Worm (Caenorhabditis elegans) whole organism, mixed stage, embryonic: ENCODE measurements around the gene ZK666.4.

Source experiments
- M03D4.4 ChIP-seq: sonication (generic microtip); optimal IDR thresholded peaks from 2 replicates; lab custom pipeline; 2017; ENCODE audit warnings: mild to moderate bottlenecking, missing genetic modification characterization, missing compliant biosample characterization
- bed-3 ChIP-seq: fragments of 200-800 bp; sonication (Bioruptor generic); optimal IDR thresholded peaks from 3 replicates; lab custom pipeline; 2018; ENCODE audit warnings: mild to moderate bottlenecking, missing genetic modification characterization, moderate library complexity, missing compliant biosample characterization
- blmp-1 ChIP-seq: fragments of 150-350 bp; optimal IDR thresholded peaks from 2 replicates; lab custom pipeline; 2014; ENCODE audit warnings: missing biosample characterization, missing genetic modification characterization
- ceh-43 ChIP-seq: fragments of 200-800 bp; sonication (Bioruptor generic); optimal IDR thresholded peaks from 2 replicates; lab custom pipeline; 2018; ENCODE audit warnings: mild to moderate bottlenecking, missing genetic modification characterization, moderate library complexity, missing compliant biosample characterization
- ceh-83 ChIP-seq: fragments of 200-800 bp; sonication (Bioruptor generic); optimal IDR thresholded peaks from 2 replicates; lab custom pipeline; 2018; ENCODE audit warnings: mild to moderate bottlenecking, missing genetic modification characterization, missing compliant biosample characterization
- ces-1 ChIP-seq: fragments of 150-350 bp; optimal IDR thresholded peaks from 2 replicates; lab custom pipeline; 2014; ENCODE audit warnings: missing biosample characterization, missing genetic modification reagents, missing genetic modification characterization
- cnd-1 ChIP-seq: fragments of 200-800 bp; sonication (Bioruptor generic); optimal IDR thresholded peaks from 2 replicates; lab custom pipeline; 2018; ENCODE audit warnings: mild to moderate bottlenecking, missing genetic modification characterization, missing compliant biosample characterization
- drap-1 ChIP-seq: fragments of 200-800 bp; sonication (Bioruptor generic); optimal IDR thresholded peaks from 3 replicates; lab custom pipeline; 2018; ENCODE audit warnings: mild to moderate bottlenecking, missing genetic modification characterization, missing compliant biosample characterization
- elt-1 ChIP-seq: sonication (generic microtip); optimal IDR thresholded peaks from 2 replicates; lab custom pipeline; 2017; ENCODE audit warnings: missing genetic modification characterization, mild to moderate bottlenecking, missing compliant biosample characterization, antibody characterized with exemption, moderate library complexity, borderline replicate concordance; ENCODE audit not compliant: insufficient read depth
- elt-3 ChIP-seq: fragments of 150-350 bp; optimal IDR thresholded peaks from 2 replicates; lab custom pipeline; 2014; ENCODE audit warnings: missing biosample characterization, missing genetic modification characterization
- ham-2 ChIP-seq: fragments of 200-800 bp; sonication (Bioruptor generic); optimal IDR thresholded peaks from 2 replicates; lab custom pipeline; 2018; ENCODE audit warnings: mild to moderate bottlenecking, missing genetic modification characterization, missing compliant biosample characterization
- hlh-1 ChIP-seq: fragments of 150-350 bp; optimal IDR thresholded peaks from 2 replicates; lab custom pipeline; 2014; ENCODE audit warnings: missing biosample characterization, missing genetic modification reagents, missing genetic modification characterization
- lin-13 ChIP-seq: fragments of 150-350 bp; optimal IDR thresholded peaks from 2 replicates; lab custom pipeline; 2014; ENCODE audit warnings: missing biosample characterization, missing genetic modification characterization
- lin-32 ChIP-seq: fragments of 200-800 bp; sonication (Bioruptor generic); optimal IDR thresholded peaks from 2 replicates; lab custom pipeline; 2018; ENCODE audit warnings: mild to moderate bottlenecking, missing genetic modification characterization, missing compliant biosample characterization
- lsy-2 ChIP-seq: fragments of 150-350 bp; optimal IDR thresholded peaks from 2 replicates; lab custom pipeline; 2014; ENCODE audit warnings: missing biosample characterization, missing genetic modification characterization
- mab-5 ChIP-seq: fragments of 150-350 bp; optimal IDR thresholded peaks from 2 replicates; lab custom pipeline; 2014; ENCODE audit warnings: missing biosample characterization, missing genetic modification characterization
- mep-1 ChIP-seq: fragments of 150-350 bp; optimal IDR thresholded peaks from 2 replicates; lab custom pipeline; 2017; ENCODE audit warnings: missing biosample characterization, missing genetic modification reagents, missing genetic modification characterization, inconsistent platforms
- nhr-12 ChIP-seq: fragments of 150-350 bp; optimal IDR thresholded peaks from 2 replicates; lab custom pipeline; 2014; ENCODE audit warnings: missing biosample characterization, missing genetic modification characterization
- nhr-2 ChIP-seq: fragments of 150-350 bp; optimal IDR thresholded peaks from 2 replicates; lab custom pipeline; 2014; ENCODE audit warnings: missing biosample characterization, missing genetic modification characterization
- nhr-28 ChIP-seq: fragments of 150-350 bp; optimal IDR thresholded peaks from 2 replicates; lab custom pipeline; 2014; ENCODE audit warnings: missing biosample characterization, missing genetic modification characterization
- sem-2 ChIP-seq: fragments of 200-800 bp; sonication (Bioruptor generic); optimal IDR thresholded peaks from 2 replicates; lab custom pipeline; 2018; ENCODE audit warnings: mild to moderate bottlenecking, missing genetic modification characterization, missing compliant biosample characterization
- snpc-4 ChIP-seq: fragments of 150-350 bp; optimal IDR thresholded peaks from 2 replicates; lab custom pipeline; 2014; ENCODE audit warnings: missing biosample characterization, missing genetic modification characterization
- sptf-1 ChIP-seq: sonication (generic microtip); optimal IDR thresholded peaks from 2 replicates; lab custom pipeline; 2017; ENCODE audit warnings: mild to moderate bottlenecking, missing genetic modification characterization, moderate library complexity, missing compliant biosample characterization
- tbx-8 ChIP-seq: fragments of 200-800 bp; sonication (Bioruptor generic); optimal IDR thresholded peaks from 2 replicates; lab custom pipeline; 2018; ENCODE audit warnings: mild to moderate bottlenecking, missing genetic modification characterization, moderate library complexity, missing compliant biosample characterization
- unc-120 ChIP-seq: sonication (generic microtip); optimal IDR thresholded peaks from 2 replicates; lab custom pipeline; 2017; ENCODE audit warnings: missing genetic modification characterization, missing compliant biosample characterization; ENCODE audit not compliant: poor library complexity, severe bottlenecking
- unc-39 ChIP-seq: fragments of 150-350 bp; optimal IDR thresholded peaks from 2 replicates; lab custom pipeline; 2014; ENCODE audit warnings: missing biosample characterization, missing genetic modification characterization
- unc-62 ChIP-seq: fragments of 150-350 bp; optimal IDR thresholded peaks from 2 replicates; lab custom pipeline; 2014; ENCODE audit warnings: missing biosample characterization, missing genetic modification reagents, missing genetic modification characterization
- zip-8 ChIP-seq: fragments of 150-350 bp; optimal IDR thresholded peaks from 2 replicates; lab custom pipeline; 2014; ENCODE audit warnings: missing biosample characterization, missing genetic modification characterization
- ztf-11 ChIP-seq: fragments of 150-350 bp; optimal IDR thresholded peaks from 2 replicates; lab custom pipeline; 2014; ENCODE audit warnings: missing biosample characterization, missing genetic modification characterization

Gene ZK666.4

ce11 chrII:10481824-10482556 is 4.9 kb downstream of the ZK666.4 start, which contains the start of the genes clec-60 and ZK666.11:
clec-60 (minus strand) TSS chrII:10481874.
ZK666.11 (plus strand) TSS chrII:10482522.
- TF ChIP-seq drap-1 (GFP tag; lab: Kevin White, UChicago), result no peak
- no peak for TF ChIP-seq ceh-83
- TF ChIP-seq elt-1 (tag; lab: Kevin White, UChicago), result no peak
- no peak for TF ChIP-seq sptf-1 (tag; lab: Kevin White, UChicago)
- no peak for TF ChIP-seq mab-5
- no peak for TF ChIP-seq unc-62 (GFP tag; lab: Kevin White, UChicago)
- TF ChIP-seq snpc-4 (tag; lab: Kevin White, UChicago), result no peak
- no peak for TF ChIP-seq lin-32
- no peak for TF ChIP-seq hlh-1 (tag; lab: Kevin White, UChicago)
- no peak for TF ChIP-seq nhr-28 (tag; lab: Kevin White, UChicago)
- no peak for TF ChIP-seq ztf-11
- TF ChIP-seq cnd-1 (tag; lab: Kevin White, UChicago), result no peak
- TF ChIP-seq lsy-2 (tag; lab: Kevin White, UChicago), result no peak
- TF ChIP-seq, all 35 proteins: peak for 0

DNA sequence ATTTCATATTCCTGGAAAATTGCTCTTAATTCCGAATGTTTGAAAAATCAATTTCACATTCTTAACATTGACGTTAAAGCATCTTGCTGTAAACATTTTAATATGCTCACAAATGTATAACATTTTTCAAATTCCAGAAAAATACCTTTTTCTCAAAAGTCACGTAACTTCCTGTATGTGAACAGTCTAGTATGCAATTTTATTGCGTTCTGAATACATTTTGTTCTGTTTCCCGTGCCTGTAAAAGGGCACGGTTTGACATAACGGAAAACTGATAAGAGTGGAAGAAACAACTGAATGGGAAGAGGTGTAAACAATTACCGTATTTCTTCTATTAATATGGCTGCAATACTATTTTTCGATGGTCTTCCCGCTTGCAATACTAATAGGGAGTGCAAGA is 5.8 kb downstream of the ZK666.4 start:
- TF ChIP-seq tbx-8 (no peak), zip-8 (tag; lab: Kevin White, UChicago) (no peak), lsy-2 (tag; lab: Kevin White, UChicago) (no peak), sem-2 (GFP tag; lab: Kevin White, UChicago) (no peak), mep-1 (no peak), ceh-83 (no peak), cnd-1 (tag; lab: Kevin White, UChicago) (no peak), ztf-11 (no peak), bed-3 (no peak), blmp-1 (tag; lab: Kevin White, UChicago) (no peak), hlh-1 (tag; lab: Kevin White, UChicago) (no peak), ham-2 (GFP tag; lab: Kevin White, UChicago) (no peak), nhr-12 (tag; lab: Kevin White, UChicago) (no peak), nhr-28 (tag; lab: Kevin White, UChicago) (no peak), M03D4.4 (tag; lab: Kevin White, UChicago) (no peak), lin-32 (no peak)
- TF ChIP-seq, all 35 proteins: peak for 0

DNA sequence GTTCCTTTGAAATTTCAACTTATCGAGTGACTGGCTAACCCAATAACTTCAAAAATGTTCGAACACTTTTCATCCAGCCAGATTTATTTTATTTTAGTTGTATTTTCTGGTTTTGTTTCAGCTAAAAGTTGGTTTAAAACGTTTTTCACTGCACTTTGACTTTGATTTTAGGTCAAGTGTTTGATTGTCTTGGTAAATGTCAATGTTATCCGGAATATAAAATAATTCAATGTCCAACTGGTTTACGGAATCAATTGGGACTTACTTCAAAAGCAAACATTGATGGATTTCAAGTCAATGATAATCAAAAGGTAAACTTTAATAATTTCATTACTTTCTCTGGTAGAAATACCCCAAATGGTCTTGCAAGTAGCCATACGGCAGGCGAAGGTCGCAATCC is 6.8 kb downstream of the ZK666.4 start:
- no peak for TF ChIP-seq nhr-2 (tag; lab: Kevin White, UChicago)

DNA sequence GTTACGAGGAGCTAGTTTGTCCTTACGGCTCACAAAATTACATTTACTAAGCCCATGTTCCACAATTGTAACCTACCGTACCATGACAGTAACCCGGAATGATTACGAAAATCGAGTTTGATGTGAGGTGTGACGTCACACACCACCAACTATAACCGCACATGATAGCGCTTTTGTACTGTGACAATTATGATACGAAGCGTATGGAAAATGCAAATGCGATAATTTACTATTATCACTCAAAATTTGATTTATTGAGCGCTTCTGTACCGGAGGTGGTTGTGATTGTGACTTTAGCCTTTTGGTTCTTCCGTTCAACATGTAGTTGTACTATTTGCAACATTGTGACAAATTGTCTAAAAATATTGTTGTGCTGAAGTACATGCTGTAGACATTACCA is 8.6 kb downstream of the ZK666.4 start:
- TF ChIP-seq nhr-2 (tag; lab: Kevin White, UChicago) (no peak), sptf-1 (tag; lab: Kevin White, UChicago) (no peak), lsy-2 (tag; lab: Kevin White, UChicago) (no peak), ceh-43 (GFP tag; lab: Kevin White, UChicago) (no peak), ham-2 (GFP tag; lab: Kevin White, UChicago) (no peak), mep-1 (no peak), ces-1 (GFP tag; lab: Kevin White, UChicago) (no peak), zip-8 (tag; lab: Kevin White, UChicago) (no peak), lin-13 (tag; lab: Kevin White, UChicago) (no peak), unc-120 (no peak), elt-3 (no peak), M03D4.4 (tag; lab: Kevin White, UChicago) (no peak), ztf-11 (no peak), hlh-1 (tag; lab: Kevin White, UChicago) (no peak), nhr-12 (tag; lab: Kevin White, UChicago) (no peak), mab-5 (no peak), unc-39 (tag; lab: Kevin White, UChicago) (no peak), ceh-83 (no peak), cnd-1 (tag; lab: Kevin White, UChicago) (no peak)

DNA sequence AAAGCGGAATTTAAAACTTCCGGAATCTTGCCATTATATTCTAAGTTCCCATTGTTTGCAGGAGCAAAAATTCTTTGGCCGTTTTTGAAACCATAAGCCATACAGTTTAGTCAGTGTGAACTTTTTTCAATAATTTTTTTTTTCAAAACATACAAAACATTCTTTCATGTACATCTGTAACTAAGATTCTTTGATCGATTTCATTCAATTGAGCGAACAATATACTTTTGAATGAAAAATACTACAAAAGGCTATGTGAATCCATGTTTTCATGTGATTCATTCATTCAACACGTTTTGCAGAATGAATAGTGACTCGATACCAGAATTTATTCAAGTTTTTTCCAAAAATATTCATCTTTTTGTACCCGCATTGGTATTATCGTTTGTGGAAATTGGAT is 9.7 kb downstream of the ZK666.4 start, which contains the start of gene ZK666.15:
Gene ZK666.15 (plus strand): TSS at position 301 of the 400 bp plus-strand sequence.
- TF ChIP-seq nhr-28 (tag; lab: Kevin White, UChicago), result no peak
- no peak for TF ChIP-seq elt-1 (tag; lab: Kevin White, UChicago)
- no peak for TF ChIP-seq hlh-1 (tag; lab: Kevin White, UChicago)
- no peak for TF ChIP-seq cnd-1 (tag; lab: Kevin White, UChicago)
